Fruit fly (Drosophila melanogaster): ENCODE measurements around the gene CG33290.
A peak's percentile ranks its signal among the peaks of the same experiment; 100 is the strongest.

CG33290 gene

DNA sequence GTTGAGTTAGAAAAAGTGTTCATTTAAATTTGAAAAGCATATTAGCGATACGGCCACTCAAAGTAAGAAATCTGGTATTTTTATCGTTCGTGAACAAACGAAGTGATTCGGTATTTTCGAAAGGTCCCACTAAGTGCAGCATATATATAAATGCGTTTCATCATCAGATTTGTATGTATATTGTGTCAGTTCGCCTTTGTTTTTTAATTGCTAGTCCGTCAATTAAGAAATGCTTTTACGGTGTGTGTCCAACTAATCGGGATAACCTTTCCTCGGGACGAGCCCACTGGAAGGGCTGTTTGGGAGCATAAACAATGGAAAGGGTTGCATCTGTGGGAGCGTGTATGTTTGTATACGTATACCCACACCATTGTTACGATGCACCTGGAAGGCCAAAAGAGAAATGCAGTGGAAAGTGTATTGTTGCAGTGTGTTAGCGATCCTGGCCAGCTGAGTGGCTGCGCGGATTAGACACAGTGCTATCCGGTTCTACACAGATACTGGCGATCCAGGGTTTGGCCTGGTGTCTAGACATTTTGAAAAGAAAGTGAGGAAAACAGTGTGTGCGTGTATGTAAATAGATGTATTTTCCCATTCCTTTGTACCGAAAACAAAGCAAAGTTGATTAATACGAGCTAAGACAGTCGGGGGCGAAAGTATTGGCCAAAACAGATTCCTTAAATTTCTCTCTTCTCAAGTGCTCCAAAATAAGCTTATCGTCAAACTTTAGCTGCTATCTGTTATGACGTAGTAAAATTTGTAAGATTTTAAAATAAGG lies 18.9 kb upstream of the CG33290 start, which contains the start of gene CG7611 (continued):
- TF ChIP-seq Gsc (GFP tag; IDR thresholded peaks at IDR 0.05) (no peak), Bgb (GFP tag; IDR thresholded peaks at IDR 0.05; ENCODE audit: partially characterized antibody) (0 out of 2 replicates have a peak, but pooled peaks have one; percentile 27), cg (GFP tag; optimal IDR thresholded peaks at IDR 0.05) (peak; percentile 66), tx (GFP tag; optimal IDR thresholded peaks at IDR 0.05) (no peak), CG9797 (GFP tag; optimal IDR thresholded peaks at IDR 0.05) (peak; percentile 87), dmrt11E (tag; optimal IDR thresholded peaks at IDR 0.05) (no peak), Meics (GFP tag; optimal IDR thresholded peaks at IDR 0.05) (no peak), MESR4 (GFP tag; optimal IDR thresholded peaks at IDR 0.05) (peak; percentile 97), Spps (tag; optimal IDR thresholded peaks at IDR 0.05) (no peak), CG17186 (GFP tag; optimal IDR thresholded peaks at IDR 0.05) (peak; percentile 9), CG7928 (GFP tag; optimal IDR thresholded peaks at IDR 0.05) (no peak), CG17829 (tag; optimal IDR thresholded peaks at IDR 0.05) (peak; percentile 31), Max (GFP tag; optimal IDR thresholded peaks at IDR 0.05) (no peak), hkb (optimal IDR thresholded peaks at IDR 0.05) (no peak), hkb (GFP tag; IDR thresholded peaks at IDR 0.05) (no peak), CG30020 (tag; optimal IDR thresholded peaks at IDR 0.05) (peak; percentile 87), ind (GFP tag; optimal IDR thresholded peaks at IDR 0.05) (no peak), gro (GFP tag; optimal IDR thresholded peaks at IDR 0.05) (no peak), Eip74EF (GFP tag; optimal IDR thresholded peaks at IDR 0.05) (no peak), gcm2 (GFP tag; optimal IDR thresholded peaks at IDR 0.05) (no peak), wek (GFP tag; optimal IDR thresholded peaks at IDR 0.05) (peak; percentile 22), Hmr (GFP tag; optimal IDR thresholded peaks at IDR 0.05) (no peak), CG12071 (GFP tag; optimal IDR thresholded peaks at IDR 0.05) (no peak), CG9215 (GFP tag; IDR thresholded peaks at IDR 0.05) (no peak), Poxn (GFP tag; IDR thresholded peaks at IDR 0.05) (no peak), B-H2 (GFP tag; optimal IDR thresholded peaks at IDR 0.05) (no peak), CG4328 (GFP tag; optimal IDR thresholded peaks at IDR 0.05) (no peak), CG2116 (GFP tag; optimal IDR thresholded peaks at IDR 0.05) (peak; percentile 2), Hr78 (GFP tag; optimal IDR thresholded peaks at IDR 0.05) (peak in 1 of 2 experiments; percentile 20), peb (GFP tag; IDR thresholded peaks at IDR 0.05) (no peak), Stat92E (GFP tag; optimal IDR thresholded peaks at IDR 0.05) (peak in 1 of 3 experiments; percentile 13), nerfin-1 (tag; optimal IDR thresholded peaks at IDR 0.05) (no peak), Hr39 (optimal IDR thresholded peaks at IDR 0.05) (no peak), CG2889 (GFP tag; IDR thresholded peaks at IDR 0.05) (no peak), CG15514 (GFP tag; optimal IDR thresholded peaks at IDR 0.05) (no peak), CG12155 (GFP tag; optimal IDR thresholded peaks at IDR 0.05) (no peak), Dip3 (GFP tag; optimal IDR thresholded peaks at IDR 0.05) (no peak), CG10979 (tag; optimal IDR thresholded peaks at IDR 0.05) (no peak), Myb (GFP tag; optimal IDR thresholded peaks at IDR 0.05) (peak; percentile 40), CG4360 (GFP tag; IDR thresholded peaks at IDR 0.05) (no peak), ewg (GFP tag; optimal IDR thresholded peaks at IDR 0.05) (no peak), ranshi (GFP tag; IDR thresholded peaks at IDR 0.05) (no peak), Dip2 (GFP tag; IDR thresholded peaks at IDR 0.05) (no peak), CG14710 (tag; optimal IDR thresholded peaks at IDR 0.05) (peak; percentile 35), CG1233 (GFP tag; optimal IDR thresholded peaks at IDR 0.05) (no peak), H15 (GFP tag; IDR thresholded peaks at IDR 0.05) (no peak), aop (GFP tag; IDR thresholded peaks at IDR 0.05) (no peak), CG34376 (GFP tag; optimal IDR thresholded peaks at IDR 0.05) (no peak), CG12659 (GFP tag; optimal IDR thresholded peaks at IDR 0.05) (no peak)

All from whole organism, embryonic.